Worm (Caenorhabditis elegans) whole organism, L2 larva: ENCODE results near the gene clec-60.

Source experiments
- Y55F3AM.14 ChIP-seq: fragments of 200-800 bp; sonication (Bioruptor generic); optimal IDR thresholded peaks from 2 replicates; lab custom pipeline; 2018; ENCODE audit warnings: mild to moderate bottlenecking, missing genetic modification characterization, missing compliant biosample characterization
- ama-1 ChIP-seq: fragments of 150-350 bp; optimal IDR thresholded peaks from 2 replicates; lab custom pipeline; 2018; ENCODE audit warnings: inconsistent platforms
- fos-1 ChIP-seq: fragments of 150-350 bp; optimal IDR thresholded peaks from 2 replicates; lab custom pipeline; 2014; ENCODE audit warnings: missing biosample characterization, missing genetic modification characterization
- mbf-1 ChIP-seq: sonication (generic microtip); optimal IDR thresholded peaks from 2 replicates; lab custom pipeline; 2017; ENCODE audit warnings: missing biosample characterization, missing genetic modification characterization
- nhr-10 ChIP-seq: sonication (generic microtip); optimal IDR thresholded peaks from 2 replicates; lab custom pipeline; 2017; ENCODE audit warnings: missing biosample characterization, missing genetic modification characterization
- nhr-11 ChIP-seq: fragments of 150-350 bp; optimal IDR thresholded peaks from 2 replicates; lab custom pipeline; 2014; ENCODE audit warnings: missing biosample characterization, missing genetic modification characterization
- nhr-6 ChIP-seq: fragments of 150-350 bp; optimal IDR thresholded peaks from 2 replicates; lab custom pipeline; 2014; ENCODE audit warnings: missing biosample characterization, missing genetic modification characterization
- unc-55 ChIP-seq: fragments of 150-350 bp; sonication (generic microtip); optimal IDR thresholded peaks from 3 replicates; lab custom pipeline; 2014; ENCODE audit warnings: missing biosample characterization, missing genetic modification reagents, missing genetic modification characterization

DNA sequence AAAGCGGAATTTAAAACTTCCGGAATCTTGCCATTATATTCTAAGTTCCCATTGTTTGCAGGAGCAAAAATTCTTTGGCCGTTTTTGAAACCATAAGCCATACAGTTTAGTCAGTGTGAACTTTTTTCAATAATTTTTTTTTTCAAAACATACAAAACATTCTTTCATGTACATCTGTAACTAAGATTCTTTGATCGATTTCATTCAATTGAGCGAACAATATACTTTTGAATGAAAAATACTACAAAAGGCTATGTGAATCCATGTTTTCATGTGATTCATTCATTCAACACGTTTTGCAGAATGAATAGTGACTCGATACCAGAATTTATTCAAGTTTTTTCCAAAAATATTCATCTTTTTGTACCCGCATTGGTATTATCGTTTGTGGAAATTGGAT, 5.1 kb upstream of the clec-60 start, which contains the start of gene ZK666.15:
- TF ChIP-seq Y55F3AM.14 (GFP tag; lab: Kevin White, UChicago) (no peak), nhr-6 (tag; lab: Kevin White, UChicago) (no peak), nhr-11 (tag; lab: Kevin White, UChicago) (no peak), mbf-1 (tag; lab: Kevin White, UChicago) (no peak), ama-1 (lab: Kevin White, UChicago) (no peak), unc-55 (GFP tag; lab: Kevin White, UChicago) (no peak), nhr-10 (tag; lab: Kevin White, UChicago) (no peak), fos-1 (tag; lab: Kevin White, UChicago) (no peak)
